Worm (Caenorhabditis elegans): ENCODE measurements around the gene Y27F2A.6.
"Not testable (repeated sequence)": the region's sequence is repeated elsewhere in the genome, so short reads cannot be mapped to it uniquely, and the experiment has no call there.

DNA sequence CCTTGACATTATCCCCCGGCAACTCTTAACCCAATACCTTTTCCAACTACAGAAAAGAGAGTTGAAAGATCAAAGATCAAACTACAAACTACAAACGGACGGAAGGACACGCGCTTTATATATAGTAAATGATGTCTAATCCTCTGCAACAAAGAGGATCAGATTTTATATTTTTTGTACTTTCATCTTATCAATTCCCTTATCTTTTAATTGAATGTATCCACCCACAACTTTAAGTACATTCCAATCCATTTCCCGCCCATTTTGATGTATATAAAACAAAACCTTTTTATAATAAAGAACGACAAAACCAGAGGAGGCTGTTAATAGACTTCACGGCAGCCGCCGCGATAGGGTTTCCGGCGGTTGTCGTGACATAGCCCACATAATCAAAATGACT lies 5.5 kb downstream of the Y27F2A.6 start, which contains the start of gene sri-40:
- TF ChIP-seq cog-1 (tag; optimal IDR thresholded peaks at IDR 0.05); T22C8.4 (GFP tag; IDR thresholded peaks at IDR 0.05); flt-1 (GFP tag; IDR thresholded peaks at IDR 0.05); med-1 (GFP tag; optimal IDR thresholded peaks at IDR 0.05; ENCODE audit: insufficient read depth): not testable (repeated sequence)

Data from whole organism, midembryonic.